Worm (Caenorhabditis elegans) whole organism, L3 larva: ENCODE data around the gene C29F4.3.

ENCODE experiments used
- R02D3.7 ChIP-seq: fragments of 150-350 bp; optimal IDR thresholded peaks from 2 replicates; lab custom pipeline; 2014; ENCODE audit warnings: missing biosample characterization, missing genetic modification characterization
- ZK546.5 ChIP-seq: sonication (generic microtip); optimal IDR thresholded peaks from 2 replicates; lab custom pipeline; 2017; ENCODE audit warnings: missing biosample characterization, missing genetic modification characterization
- aly-2 ChIP-seq: fragments of 150-350 bp; optimal IDR thresholded peaks from 2 replicates; lab custom pipeline; 2014; ENCODE audit warnings: missing biosample characterization, missing genetic modification characterization
- ama-1 ChIP-seq: fragments of 150-350 bp; optimal IDR thresholded peaks from 2 replicates; lab custom pipeline; 2018
- ceh-16 ChIP-seq: sonication (generic microtip); optimal IDR thresholded peaks from 2 replicates; lab custom pipeline; 2017; ENCODE audit warnings: missing biosample characterization, missing genetic modification characterization
- ceh-28 ChIP-seq: fragments of 150-350 bp; optimal IDR thresholded peaks from 2 replicates; lab custom pipeline; 2014; ENCODE audit warnings: missing biosample characterization, missing genetic modification reagents, missing genetic modification characterization
- ceh-9 ChIP-seq: sonication (generic microtip); optimal IDR thresholded peaks from 2 replicates; lab custom pipeline; 2018; ENCODE audit warnings: missing biosample characterization, missing genetic modification characterization
- daf-12 ChIP-seq: fragments of 150-350 bp; optimal IDR thresholded peaks from 2 replicates; lab custom pipeline; 2014; ENCODE audit warnings: missing biosample characterization, missing genetic modification reagents, missing genetic modification characterization
- egl-27 ChIP-seq: sonication (generic microtip); optimal IDR thresholded peaks from 4 replicates; lab custom pipeline; 2017; ENCODE audit warnings: missing biosample characterization, missing genetic modification reagents, missing genetic modification characterization
- egl-5 ChIP-seq: fragments of 150-350 bp; optimal IDR thresholded peaks from 2 replicates; lab custom pipeline; 2017; ENCODE audit warnings: missing biosample characterization, missing genetic modification reagents, missing genetic modification characterization, inconsistent platforms
- elt-1 ChIP-seq: fragments of 150-350 bp; optimal IDR thresholded peaks from 2 replicates; lab custom pipeline; 2014; ENCODE audit warnings: missing biosample characterization, missing genetic modification characterization
- elt-2 ChIP-seq: sonication (generic microtip); optimal IDR thresholded peaks from 2 replicates; lab custom pipeline; 2016; ENCODE audit warnings: missing genetic modification reagents, mild to moderate bottlenecking, missing genetic modification characterization, missing compliant biosample characterization
- eor-1 ChIP-seq, 2 experiments: fragments of 150-350 bp; optimal IDR thresholded peaks; 2 replicates each; lab custom pipeline; 2014 to 2018; ENCODE audit warnings: missing biosample characterization in 2 of 2, missing genetic modification characterization in 2 of 2
- fkh-10 ChIP-seq: sonication (generic microtip); optimal IDR thresholded peaks from 2 replicates; lab custom pipeline; 2017; ENCODE audit warnings: missing biosample characterization, missing genetic modification reagents, missing genetic modification characterization
- hmg-11 ChIP-seq: sonication (generic microtip); optimal IDR thresholded peaks from 2 replicates; lab custom pipeline; 2016; ENCODE audit warnings: missing genetic modification characterization, missing compliant biosample characterization
- jun-1 ChIP-seq: fragments of 150-350 bp; optimal IDR thresholded peaks from 2 replicates; lab custom pipeline; 2014; ENCODE audit warnings: missing biosample characterization, missing genetic modification reagents, missing genetic modification characterization
- lin-15B ChIP-seq: fragments of 150-350 bp; optimal IDR thresholded peaks from 2 replicates; lab custom pipeline; 2014; ENCODE audit warnings: missing biosample characterization, missing genetic modification characterization
- lin-39 ChIP-seq: fragments of 150-350 bp; optimal IDR thresholded peaks from 2 replicates; lab custom pipeline; 2018; ENCODE audit warnings: missing biosample characterization, missing genetic modification reagents, missing genetic modification characterization
- mdl-1 ChIP-seq: fragments of 150-350 bp; optimal IDR thresholded peaks from 2 replicates; lab custom pipeline; 2014; ENCODE audit warnings: missing biosample characterization, missing genetic modification characterization
- mml-1 ChIP-seq: fragments of 150-350 bp; sonication (generic microtip); optimal IDR thresholded peaks from 3 replicates; lab custom pipeline; 2014; ENCODE audit warnings: missing biosample characterization, missing genetic modification characterization
- nfya-1 ChIP-seq: sonication (generic microtip); optimal IDR thresholded peaks from 2 replicates; lab custom pipeline; 2017; ENCODE audit warnings: missing genetic modification characterization, mild to moderate bottlenecking, missing compliant biosample characterization, antibody characterized with exemption, moderate library complexity; ENCODE audit not compliant: insufficient read depth
- nhr-12 ChIP-seq: fragments of 150-350 bp; optimal IDR thresholded peaks from 2 replicates; lab custom pipeline; 2014; ENCODE audit warnings: missing biosample characterization, missing genetic modification characterization
- nhr-23 ChIP-seq: fragments of 150-350 bp; optimal IDR thresholded peaks from 2 replicates; lab custom pipeline; 2014; ENCODE audit warnings: missing biosample characterization, missing genetic modification reagents, missing genetic modification characterization
- nhr-237 ChIP-seq: fragments of 150-350 bp; optimal IDR thresholded peaks from 2 replicates; lab custom pipeline; 2014; ENCODE audit warnings: missing biosample characterization, missing genetic modification characterization
- nhr-25 ChIP-seq: sonication (generic microtip); optimal IDR thresholded peaks from 2 replicates; lab custom pipeline; 2017; ENCODE audit warnings: missing biosample characterization, missing genetic modification characterization
- nhr-67 ChIP-seq: fragments of 150-350 bp; optimal IDR thresholded peaks from 2 replicates; lab custom pipeline; 2014; ENCODE audit warnings: missing biosample characterization, missing genetic modification characterization
- nhr-76 ChIP-seq: fragments of 150-350 bp; sonication (generic microtip); optimal IDR thresholded peaks from 5 replicates; lab custom pipeline; 2014; ENCODE audit warnings: missing biosample characterization, missing genetic modification characterization
- nhr-77 ChIP-seq: fragments of 150-350 bp; optimal IDR thresholded peaks from 2 replicates; lab custom pipeline; 2014; ENCODE audit warnings: missing biosample characterization, missing genetic modification characterization
- pha-4 ChIP-seq: fragments of 150-350 bp; optimal IDR thresholded peaks from 2 replicates; lab custom pipeline; 2014; ENCODE audit warnings: missing biosample characterization, missing genetic modification reagents, missing genetic modification characterization
- pqm-1 ChIP-seq: fragments of 150-350 bp; optimal IDR thresholded peaks from 2 replicates; lab custom pipeline; 2017; ENCODE audit warnings: missing biosample characterization, missing genetic modification characterization, inconsistent platforms
- skn-1 ChIP-seq: fragments of 150-350 bp; optimal IDR thresholded peaks from 2 replicates; lab custom pipeline; 2014; ENCODE audit warnings: missing biosample characterization, missing genetic modification characterization
- tbx-2 ChIP-seq: sonication (generic microtip); optimal IDR thresholded peaks from 2 replicates; lab custom pipeline; 2016; ENCODE audit warnings: mild to moderate bottlenecking, missing genetic modification characterization, missing compliant biosample characterization
- unc-39 ChIP-seq: sonication (generic microtip); optimal IDR thresholded peaks from 4 replicates; lab custom pipeline; 2017; ENCODE audit warnings: missing biosample characterization, missing genetic modification characterization
- unc-62 ChIP-seq: fragments of 150-350 bp; sonication (generic microtip); optimal IDR thresholded peaks from 4 replicates; lab custom pipeline; 2014; ENCODE audit warnings: missing biosample characterization, missing genetic modification reagents, missing genetic modification characterization
- ztf-11 ChIP-seq: fragments of 150-350 bp; optimal IDR thresholded peaks from 2 replicates; lab custom pipeline; 2014; ENCODE audit warnings: missing biosample characterization, missing genetic modification characterization
- ztf-4 ChIP-seq: fragments of 150-350 bp; optimal IDR thresholded peaks from 2 replicates; lab custom pipeline; 2014; ENCODE audit warnings: missing biosample characterization, missing genetic modification characterization

C29F4.3 gene

DNA sequence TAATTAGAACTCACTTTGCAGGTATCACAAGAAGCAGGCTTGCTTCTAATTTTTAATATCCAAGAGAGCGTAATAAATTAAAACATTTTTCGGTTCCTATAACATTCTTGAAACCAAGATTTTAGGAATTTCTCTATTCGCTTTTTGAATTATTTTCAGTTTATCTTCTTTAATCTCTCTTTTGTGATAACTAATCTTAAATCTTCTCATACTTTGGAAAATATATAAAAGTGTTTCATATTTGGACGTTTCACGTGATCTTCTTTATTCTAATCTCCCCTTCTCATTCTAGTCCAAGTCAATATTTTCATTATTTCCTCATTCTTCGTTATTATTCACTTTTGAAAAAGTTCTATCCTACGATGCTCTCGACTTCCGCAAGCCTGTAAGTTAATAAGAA lies 37.8 kb upstream of the C29F4.3 start, which contains the start of gene F54D1.1:
TSS of gene F54D1.1 (plus strand) at position 301 of the 400 bp plus-strand sequence.
- TF ChIP-seq mdl-1 (tag; lab: Kevin White, UChicago), result no peak
- TF ChIP-seq hmg-11 (tag; lab: Kevin White, UChicago), result no peak
- TF ChIP-seq nhr-76 (tag; lab: Kevin White, UChicago), result no peak
- no peak for TF ChIP-seq egl-27 (tag; lab: Kevin White, UChicago)
- no peak for TF ChIP-seq ceh-28 (tag; lab: Kevin White, UChicago)
- TF ChIP-seq ceh-9 (tag; lab: Kevin White, UChicago), result no peak
- TF ChIP-seq egl-5, result no peak
- no peak for TF ChIP-seq R02D3.7 (tag; lab: Kevin White, UChicago)
- TF ChIP-seq nfya-1, result no peak
- TF ChIP-seq nhr-237 (tag; lab: Kevin White, UChicago), result no peak
- TF ChIP-seq eor-1 (tag; optimal IDR thresholded peaks at IDR 0.05; lab: Kevin White, UChicago), result no peak
- no peak for TF ChIP-seq aly-2 (tag; lab: Kevin White, UChicago)
- TF ChIP-seq ZK546.5, result no peak
- TF ChIP-seq elt-1 (tag; lab: Kevin White, UChicago), result no peak
- TF ChIP-seq elt-2, result no peak
- TF ChIP-seq lin-15B (tag; lab: Kevin White, UChicago), result no peak
- TF ChIP-seq ama-1 (lab: Kevin White, UChicago), result no peak
- no peak for TF ChIP-seq nhr-25
- TF ChIP-seq skn-1, result no peak
- TF ChIP-seq nhr-77 (tag; lab: Kevin White, UChicago), result no peak

DNA sequence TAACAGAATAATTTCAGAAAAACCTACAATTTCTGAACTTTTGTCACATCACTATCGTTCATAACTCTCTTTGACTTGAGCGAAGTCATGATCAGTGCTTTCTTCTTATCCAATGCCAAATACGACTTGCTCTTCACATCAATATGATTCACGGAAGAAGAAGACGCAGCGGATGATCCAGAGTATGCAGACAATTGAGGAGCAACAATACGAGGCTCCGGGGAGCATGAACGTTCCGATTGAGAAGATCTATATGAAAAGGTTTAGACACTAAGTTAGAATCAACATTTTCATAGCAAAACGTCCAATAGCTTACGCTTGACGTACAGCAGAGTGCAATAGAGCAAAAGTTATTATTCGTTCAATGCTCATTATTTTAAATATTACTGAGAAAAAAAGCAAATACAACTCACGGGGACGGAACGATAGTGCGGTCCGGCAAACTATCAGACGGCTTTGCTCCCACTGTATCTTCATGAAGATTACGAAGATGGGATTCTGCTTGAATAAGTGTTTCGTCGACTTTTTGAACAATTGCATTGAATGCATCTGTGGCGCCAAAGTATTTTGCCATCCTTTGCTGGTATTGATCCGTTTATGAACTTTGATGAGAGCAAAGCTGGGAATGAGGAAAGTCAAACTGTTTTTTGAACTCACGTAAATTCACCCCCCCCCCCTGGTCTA lies 36.9 kb upstream of the C29F4.3 start, which contains the start of gene C05C12.5:
TSS of gene C05C12.5 (minus strand) at position 642 of the 684 bp plus-strand sequence.
- TF ChIP-seq ztf-11 (tag; lab: Kevin White, UChicago) (no peak), nhr-77 (tag; lab: Kevin White, UChicago) (no peak), pqm-1 (tag; lab: Kevin White, UChicago) (no peak)

DNA sequence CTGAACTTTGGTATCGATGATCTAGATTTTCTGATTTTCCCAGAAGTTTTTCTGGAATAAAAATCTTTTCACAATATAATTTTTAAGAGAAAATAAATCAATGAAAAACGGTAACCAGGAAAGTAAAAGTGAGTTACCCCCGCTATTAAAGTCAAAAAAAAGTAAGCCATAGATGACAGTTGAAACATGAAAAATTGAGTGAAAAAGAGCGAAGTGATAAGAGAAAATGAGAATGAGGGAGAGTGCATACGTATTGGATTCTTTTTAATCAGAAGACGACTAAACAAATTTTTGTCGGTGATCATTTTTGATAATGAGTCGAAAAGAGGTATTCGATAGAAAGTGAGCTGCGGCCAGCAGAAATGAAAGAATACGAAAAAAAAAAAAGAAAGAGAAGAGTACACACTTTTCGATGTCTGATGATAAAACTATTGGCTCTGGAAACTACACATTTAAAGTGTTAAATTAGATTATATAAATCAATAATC lies 35.8 kb upstream of the C29F4.3 start, which contains the start of gene gtl-1:
TSS of gene gtl-1 (minus strand) at position 51 of the 488 bp plus-strand sequence.
- TF ChIP-seq nhr-77 (tag; lab: Kevin White, UChicago) (no peak), nhr-23 (no peak), pha-4 (tag; lab: Kevin White, UChicago) (peak; percentile 8), skn-1 (no peak), fkh-10 (GFP tag; lab: Kevin White, UChicago) (no peak), mml-1 (tag; lab: Kevin White, UChicago) (no peak), ceh-16 (tag; lab: Kevin White, UChicago) (no peak), ztf-4 (tag; lab: Kevin White, UChicago) (no peak), pqm-1 (tag; lab: Kevin White, UChicago) (peak; percentile 27), eor-1 (tag; optimal IDR thresholded peaks at IDR 0.05; lab: Kevin White, UChicago) (no peak), nhr-67 (tag; lab: Kevin White, UChicago) (no peak), R02D3.7 (tag; lab: Kevin White, UChicago) (no peak), unc-39 (tag; lab: Kevin White, UChicago) (no peak), aly-2 (tag; lab: Kevin White, UChicago) (no peak), tbx-2 (tag; lab: Kevin White, UChicago) (no peak), ztf-11 (tag; lab: Kevin White, UChicago) (no peak), ceh-9 (tag; lab: Kevin White, UChicago) (no peak), daf-12 (tag; lab: Kevin White, UChicago) (no peak), lin-39 (no peak), nhr-12 (tag; lab: Kevin White, UChicago) (no peak), ama-1 (lab: Kevin White, UChicago) (no peak), unc-62 (GFP tag; lab: Kevin White, UChicago) (no peak), nfya-1 (no peak), elt-2 (peak; percentile 87), nhr-76 (tag; lab: Kevin White, UChicago) (no peak)

DNA sequence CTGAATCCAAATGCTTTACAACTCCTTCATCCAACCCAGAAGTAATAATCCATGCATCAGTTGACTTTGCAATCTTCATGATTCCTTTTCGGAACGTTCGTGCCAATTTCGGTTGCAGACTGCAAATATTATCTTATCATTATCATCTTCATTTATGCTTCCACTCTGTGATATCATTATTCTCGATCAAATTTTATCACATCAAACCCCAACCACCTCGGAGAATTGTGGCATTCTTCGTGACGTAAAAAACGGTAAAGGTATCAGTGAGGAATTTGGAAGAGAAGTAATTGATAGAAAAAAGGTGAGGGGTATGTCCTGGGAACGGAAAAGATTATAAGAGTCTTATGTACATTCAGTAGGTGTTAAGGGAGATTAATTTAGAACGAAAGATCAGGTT lies 33.7 kb upstream of the C29F4.3 start:
- TF ChIP-seq unc-62 (GFP tag; lab: Kevin White, UChicago) (no peak), fkh-10 (GFP tag; lab: Kevin White, UChicago) (no peak), ceh-16 (tag; lab: Kevin White, UChicago) (no peak), elt-2 (peak; percentile 89), jun-1 (tag; lab: Kevin White, UChicago) (peak; percentile 63), pqm-1 (tag; lab: Kevin White, UChicago) (peak; percentile 64), mml-1 (tag; lab: Kevin White, UChicago) (no peak), nhr-25 (no peak), nhr-77 (tag; lab: Kevin White, UChicago) (no peak), ceh-9 (tag; lab: Kevin White, UChicago) (no peak), nhr-23 (no peak)
